Fruit fly (Drosophila melanogaster) Kc167 (cell line): ENCODE data around the gene CG1607.

Source experiments
- Myc ChIP-seq: fragments of >200 bp; optimal IDR thresholded peaks from 2 replicates; lab custom pipeline; 2017; ENCODE audit warnings: missing external identifiers
- Sin3A ChIP-seq: fragments of >200 bp; optimal IDR thresholded peaks from 2 replicates; lab custom pipeline; 2018; ENCODE audit warnings: missing external identifiers
- psq ChIP-seq: fragments of >200 bp; optimal IDR thresholded peaks from 2 replicates; lab custom pipeline; 2017; ENCODE audit warnings: missing external identifiers

DNA sequence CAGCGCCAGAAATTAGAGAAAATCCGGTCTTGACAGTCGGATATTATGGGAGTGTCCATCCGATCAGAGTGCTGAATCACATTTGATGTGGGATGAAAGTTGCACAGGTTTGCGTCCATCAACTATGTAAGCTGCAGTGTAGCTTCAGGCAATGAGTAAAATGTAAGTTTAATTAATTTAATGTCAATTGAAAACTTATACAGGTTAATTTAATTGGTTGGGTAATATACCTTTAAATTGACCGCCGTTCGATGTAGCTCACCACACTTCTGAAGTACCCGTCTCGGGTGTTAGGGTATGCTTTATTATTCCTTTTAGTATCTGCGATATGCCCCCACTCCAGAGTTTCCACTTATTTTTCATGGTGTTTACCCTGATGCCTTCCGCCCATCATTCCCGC, 42.5 kb downstream of the CG1607 start:
- TF ChIP-seq Myc (lab: Kevin White, UChicago): no peak
- no peak for TF ChIP-seq Sin3A (lab: Kevin White, UChicago)
- TF ChIP-seq psq (lab: Kevin White, UChicago): no peak
